Worm (Caenorhabditis elegans): ENCODE data around the gene cnc-5.

The cnc-5 gene

DNA sequence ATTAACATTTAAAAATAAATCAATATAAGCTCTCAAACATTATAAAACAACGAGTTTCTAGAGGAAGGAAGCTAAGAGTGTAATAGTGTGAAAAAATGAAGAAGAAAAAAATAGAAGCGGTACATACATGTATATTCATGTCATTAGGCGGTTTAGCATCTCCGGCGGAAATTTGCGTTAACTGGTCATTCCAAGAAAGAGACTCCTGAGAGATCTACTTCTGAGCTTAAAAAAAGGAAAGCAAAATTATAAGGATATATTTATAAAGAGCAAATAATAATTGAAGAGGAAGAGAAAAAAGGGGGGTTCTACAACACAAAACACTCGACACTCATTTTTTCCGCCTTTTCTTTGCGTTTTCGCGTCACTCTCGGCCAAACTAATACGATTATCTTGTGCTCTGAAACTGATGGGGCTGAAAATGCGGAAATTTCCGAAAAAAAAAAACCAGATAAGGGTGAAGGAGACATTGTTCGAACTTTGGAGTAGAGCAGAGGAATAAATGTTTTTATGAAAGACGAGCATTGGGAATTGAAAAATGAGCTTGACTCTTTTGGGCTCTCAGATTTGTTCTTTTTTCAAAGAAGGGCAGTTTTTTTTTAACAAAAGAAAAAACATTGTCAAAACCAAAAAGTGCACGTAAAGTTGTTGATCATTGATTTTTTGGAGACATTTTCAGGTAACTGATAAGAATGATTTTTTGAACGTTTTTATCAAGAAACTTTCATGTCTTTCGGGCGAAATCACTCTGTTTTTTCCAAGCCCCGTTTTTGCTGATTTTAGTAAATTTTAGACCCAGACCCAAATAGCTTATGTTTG, 30.4 kb upstream of the cnc-5 start:
- TF ChIP-seq K11D2.4 (GFP tag; IDR thresholded peaks at IDR 0.05) (no peak), lin-26 (GFP tag; IDR thresholded peaks at IDR 0.05) (no peak), hsf-1 (GFP tag; IDR thresholded peaks at IDR 0.05) (no peak), hlh-12 (tag; optimal IDR thresholded peaks at IDR 0.05) (no peak), nhr-80 (tag; optimal IDR thresholded peaks at IDR 0.05) (peak; percentile 78)

DNA sequence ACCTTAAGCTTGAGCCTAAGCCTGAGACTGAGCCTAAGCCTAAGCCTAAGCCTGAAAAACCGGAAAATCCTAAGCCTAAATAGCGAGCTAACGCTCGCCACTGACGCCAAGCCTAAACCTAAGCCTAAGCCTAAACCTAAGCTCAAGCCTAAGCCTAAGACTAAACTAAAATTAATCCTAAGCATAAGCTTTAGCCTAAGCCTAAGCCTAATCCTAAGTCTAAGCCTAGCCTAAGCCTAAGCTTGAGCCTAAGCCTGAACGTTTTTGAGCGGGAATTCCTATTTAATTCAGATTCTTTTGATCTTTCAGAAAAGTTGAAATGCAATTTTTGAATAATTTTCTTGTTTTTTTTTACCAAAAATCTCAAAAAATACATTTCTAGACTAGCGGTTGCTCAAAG, 29.0 kb upstream of the cnc-5 start:
- TF ChIP-seq Y53G8AR.9 (GFP tag; conservative IDR thresholded peaks at IDR 0.05) (no peak), F55B11.4 (tag; optimal IDR thresholded peaks at IDR 0.05; ENCODE audit: borderline replicate concordance, insufficient read depth) (no peak), F10E7.11 (tag; optimal IDR thresholded peaks at IDR 0.05) (no peak), F37B4.10 (GFP tag; IDR thresholded peaks at IDR 0.05) (no peak), mcd-1 (GFP tag; IDR thresholded peaks at IDR 0.05) (no peak), ztf-25 (GFP tag; IDR thresholded peaks at IDR 0.05) (no peak), zfh-2 (GFP tag; conservative IDR thresholded peaks at IDR 0.05) (no peak), somi-1 (GFP tag; optimal IDR thresholded peaks at IDR 0.05) (no peak), him-1 (tag; optimal IDR thresholded peaks at IDR 0.05) (no peak), dox-1 (GFP tag; IDR thresholded peaks at IDR 0.05) (no peak), hsf-1 (GFP tag; IDR thresholded peaks at IDR 0.05) (no peak), K12H6.12 (tag; optimal IDR thresholded peaks at IDR 0.05) (no peak)

DNA sequence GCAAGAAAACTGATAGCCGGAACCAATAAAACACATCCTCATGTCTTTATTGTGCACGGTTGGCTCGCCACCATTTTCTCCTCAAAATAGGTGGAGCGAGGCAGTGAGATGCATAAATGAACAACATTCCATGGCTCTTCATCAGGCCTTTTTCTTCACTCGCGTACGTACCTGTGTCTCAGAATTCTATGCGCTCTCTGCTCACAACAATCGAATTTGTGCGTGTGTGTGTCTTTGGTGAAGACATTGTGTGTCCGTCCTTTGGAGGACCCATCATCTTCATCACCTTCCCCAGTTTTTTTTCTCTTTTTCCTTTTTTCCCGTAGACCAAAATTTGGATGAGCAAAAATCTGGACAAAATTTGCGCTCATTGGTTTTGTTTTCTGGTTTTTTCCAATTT, 22.9 kb upstream of the cnc-5 start:
- TF ChIP-seq hmg-1.2 (GFP tag; IDR thresholded peaks at IDR 0.05) (no peak), Y53F4B.3 (GFP tag; IDR thresholded peaks at IDR 0.05) (no peak), tbx-9 (tag; optimal IDR thresholded peaks at IDR 0.05; ENCODE audit: borderline replicate concordance) (no peak), ztf-22 (GFP tag; optimal IDR thresholded peaks at IDR 0.05) (no peak), lir-1 (GFP tag; conservative IDR thresholded peaks at IDR 0.05) (no peak), pha-4 (tag; optimal IDR thresholded peaks at IDR 0.05) (no peak), hrde-1 (tag; optimal IDR thresholded peaks at IDR 0.05; ENCODE audit: borderline replicate concordance) (no peak), hsf-1 (GFP tag; IDR thresholded peaks at IDR 0.05) (no peak), madf-6 (GFP tag; IDR thresholded peaks at IDR 0.05) (no peak), tbp1 (GFP tag; optimal IDR thresholded peaks at IDR 0.05) (no peak), pbrm-1 (GFP tag; IDR thresholded peaks at IDR 0.05) (no peak), die-1 (tag; optimal IDR thresholded peaks at IDR 0.05) (no peak), gei-17 (GFP tag; optimal IDR thresholded peaks at IDR 0.05) (no peak), F39B2.1 (GFP tag; IDR thresholded peaks at IDR 0.05) (no peak), Y53G8AR.9 (GFP tag; conservative IDR thresholded peaks at IDR 0.05) (no peak), B0019.2 (GFP tag; conservative IDR thresholded peaks at IDR 0.05) (no peak), rpc-1 (optimal IDR thresholded peaks at IDR 0.05) (no peak), rpc-1 (tag; optimal IDR thresholded peaks at IDR 0.05) (no peak), somi-1 (GFP tag; optimal IDR thresholded peaks at IDR 0.05) (no peak), T26A5.8 (tag; optimal IDR thresholded peaks at IDR 0.05) (no peak)

DNA sequence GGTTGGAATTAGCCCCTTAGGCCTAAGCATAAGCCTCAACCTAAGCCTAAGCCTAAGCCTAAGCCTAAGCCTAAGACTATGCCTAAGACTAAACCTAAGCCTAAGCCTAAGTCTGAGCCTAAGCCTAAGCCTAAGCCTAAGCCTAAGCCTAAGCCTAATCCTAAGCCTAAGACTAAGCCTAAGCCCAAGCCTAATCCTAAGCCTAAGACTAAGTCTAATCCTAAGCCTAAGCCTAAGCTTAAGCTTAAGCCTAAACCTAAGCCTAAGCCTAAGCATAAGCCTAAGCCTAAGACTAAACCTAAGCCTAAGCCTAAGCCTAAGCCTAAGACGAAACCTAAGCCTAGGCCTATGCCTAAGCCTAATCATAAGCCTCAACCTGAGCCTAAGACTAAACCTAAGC, 21.8 kb upstream of the cnc-5 start:
- TF ChIP-seq B0019.2 (GFP tag; conservative IDR thresholded peaks at IDR 0.05) (no peak), rpc-1 (optimal IDR thresholded peaks at IDR 0.05) (no peak), rpc-1 (tag; optimal IDR thresholded peaks at IDR 0.05) (no peak), Y95B8A.8 (GFP tag; IDR thresholded peaks at IDR 0.05) (no peak), cebp-2 (GFP tag; IDR thresholded peaks at IDR 0.05) (no peak), nhr-90 (tag; optimal IDR thresholded peaks at IDR 0.05) (no peak), tbp1 (GFP tag; optimal IDR thresholded peaks at IDR 0.05) (no peak), rcor-1 (GFP tag; IDR thresholded peaks at IDR 0.05) (no peak), sea-2 (GFP tag; IDR thresholded peaks at IDR 0.05) (no peak), ztf-3 (GFP tag; optimal IDR thresholded peaks at IDR 0.05) (no peak), dox-1 (GFP tag; IDR thresholded peaks at IDR 0.05) (no peak), fkh-3 (tag; optimal IDR thresholded peaks at IDR 0.05) (no peak), hlh-12 (tag; optimal IDR thresholded peaks at IDR 0.05) (no peak), madf-10 (tag; optimal IDR thresholded peaks at IDR 0.05) (no peak), aptf-3 (GFP tag; IDR thresholded peaks at IDR 0.05) (no peak)

All from whole organism, young adult.